Worm (Caenorhabditis elegans) whole organism, dauer: ENCODE measurements around the gene K11D12.14.

Experiments
- unc-62 ChIP-seq: sonication (generic microtip); optimal IDR thresholded peaks from 2 replicates; lab custom pipeline; 2017; ENCODE audit warnings: missing biosample characterization, missing genetic modification reagents, missing genetic modification characterization

The K11D12.14 gene

ce11 chrV:5049333-5049942, at the start of gene K11D12.14, which contains the start of gene pqn-51:
TSS of gene K11D12.14 (plus strand) at chrV:5049636.
TSS of gene pqn-51 (plus strand) at chrV:5049607.
- no peak for TF ChIP-seq unc-62 (GFP tag; lab: Kevin White, UChicago)

- no peak for TF ChIP-seq unc-62 (GFP tag; lab: Kevin White, UChicago)
Observed at ce11 chrV:5000406-5000805, 49.0 kb upstream of the K11D12.14 start, which contains the start of gene ugt-7. TSS of gene ugt-7 (minus strand) at chrV:5000566.

- no peak for TF ChIP-seq unc-62 (GFP tag; lab: Kevin White, UChicago)
Observed at ce11 chrV:5001386-5001785, 48.0 kb upstream of the K11D12.14 start, which contains the start of gene srr-8. TSS of gene srr-8 (plus strand) at chrV:5001686.

ce11 chrV:5012193-5012853, 37.1 kb upstream of the K11D12.14 start, which contains the start of gene srr-6:
TSS of gene srr-6 (plus strand) at chrV:5012803.
- no peak for TF ChIP-seq unc-62 (GFP tag; lab: Kevin White, UChicago)

- TF ChIP-seq unc-62 (GFP tag; lab: Kevin White, UChicago), result no peak
Observed at ce11 chrV:5016728-5017127, 32.7 kb upstream of the K11D12.14 start.

- TF ChIP-seq unc-62 (GFP tag; lab: Kevin White, UChicago), result no peak
Observed at ce11 chrV:5018067-5018466, 31.4 kb upstream of the K11D12.14 start.

ce11 chrV:5018810-5019274, 30.6 kb upstream of the K11D12.14 start, which contains the start of gene srr-4:
TSS of gene srr-4 (plus strand) at chrV:5019224.
- TF ChIP-seq unc-62 (GFP tag; lab: Kevin White, UChicago), result no peak

- no peak for TF ChIP-seq unc-62 (GFP tag; lab: Kevin White, UChicago)
Observed at ce11 chrV:5023355-5023754, 26.1 kb upstream of the K11D12.14 start.

- no peak for TF ChIP-seq unc-62 (GFP tag; lab: Kevin White, UChicago)
Observed at ce11 chrV:5026438-5026837, 23.0 kb upstream of the K11D12.14 start.

- TF ChIP-seq unc-62 (GFP tag; lab: Kevin White, UChicago), result no peak
Observed at ce11 chrV:5027640-5028039, 21.8 kb upstream of the K11D12.14 start, which contains the start of gene cpt-4. TSS of gene cpt-4 (minus strand) at chrV:5027723.

ce11 chrV:5030212-5030611, 19.2 kb upstream of the K11D12.14 start:
- TF ChIP-seq unc-62 (GFP tag; lab: Kevin White, UChicago), result no peak

- TF ChIP-seq unc-62 (GFP tag; lab: Kevin White, UChicago), result no peak
Observed at ce11 chrV:5030715-5031114, 18.7 kb upstream of the K11D12.14 start, which contains the start of gene swt-7. TSS of gene swt-7 (minus strand) at chrV:5030815.

- no peak for TF ChIP-seq unc-62 (GFP tag; lab: Kevin White, UChicago)
Observed at ce11 chrV:5031764-5032163, 17.7 kb upstream of the K11D12.14 start.

- no peak for TF ChIP-seq unc-62 (GFP tag; lab: Kevin White, UChicago)
Observed at ce11 chrV:5032176-5032575, 17.3 kb upstream of the K11D12.14 start.

ce11 chrV:5033099-5033498, 16.3 kb upstream of the K11D12.14 start, which contains the start of gene K11D12.13:
TSS of gene K11D12.13 (plus strand) at chrV:5033399.
- TF ChIP-seq unc-62 (GFP tag; lab: Kevin White, UChicago), result no peak

ce11 chrV:5035058-5035457, 14.4 kb upstream of the K11D12.14 start, which contains the start of gene K11D12.6:
TSS of gene K11D12.6 (minus strand) at chrV:5035158.
- no peak for TF ChIP-seq unc-62 (GFP tag; lab: Kevin White, UChicago)
